Fruit fly (Drosophila melanogaster): ENCODE results near the gene CG15330.

CG15330 gene

DNA sequence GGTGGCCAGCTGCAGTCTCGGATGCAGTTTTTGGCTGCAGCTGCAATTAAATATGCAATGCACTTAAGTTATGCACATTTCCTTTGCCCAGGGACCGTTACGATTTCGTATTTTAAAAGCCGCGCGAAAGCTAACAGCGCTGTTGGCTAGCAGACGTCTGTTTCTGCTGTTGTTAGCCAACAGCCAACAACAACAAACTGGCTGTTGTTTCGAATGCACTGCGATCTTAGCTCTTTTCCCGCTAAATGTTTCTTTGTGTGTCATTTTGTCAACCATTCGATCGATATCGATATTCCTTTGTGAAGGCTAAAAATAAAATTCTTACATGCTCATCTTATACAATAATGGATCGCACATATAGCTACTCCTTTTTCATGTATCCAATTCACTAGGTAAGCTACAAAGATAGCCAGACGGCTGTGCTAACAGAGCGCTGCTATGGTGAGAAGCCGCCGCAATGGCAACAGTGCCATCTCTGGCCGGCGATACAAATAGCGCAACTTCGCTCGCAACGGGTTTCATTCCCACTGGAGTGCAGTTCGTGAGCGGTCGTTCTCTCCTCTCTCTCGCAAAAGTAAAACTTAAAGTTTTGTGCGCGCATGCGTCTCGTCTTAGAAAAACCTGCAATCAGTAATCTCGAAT lies 13.4 kb downstream of the CG15330 start:
- TF ChIP-seq CG17801 (GFP tag; optimal IDR thresholded peaks at IDR 0.05; ENCODE audit: partially characterized antibody), result peak; percentile 29

DNA sequence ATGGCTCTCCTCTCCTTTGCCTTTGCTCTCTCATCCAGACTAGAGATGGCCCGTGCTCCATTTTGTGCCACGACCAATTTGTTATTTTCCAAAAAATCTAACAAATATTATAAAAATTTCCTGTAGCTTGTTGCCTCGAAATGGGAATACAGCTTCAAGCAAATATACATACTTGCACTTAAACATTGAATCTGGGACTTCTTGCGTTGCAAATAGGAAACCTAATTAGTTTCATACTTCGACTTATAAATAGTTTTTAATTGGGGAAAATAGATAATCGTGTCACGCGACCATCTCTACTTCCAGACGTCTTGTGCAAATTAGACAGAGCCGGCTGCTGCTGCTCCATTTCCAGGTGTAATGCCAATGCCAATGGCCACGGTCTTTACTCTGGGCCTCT lies 14.5 kb downstream of the CG15330 start:
- peak; percentile 72 for TF ChIP-seq CG17801 (GFP tag; optimal IDR thresholded peaks at IDR 0.05; ENCODE audit: partially characterized antibody)

DNA sequence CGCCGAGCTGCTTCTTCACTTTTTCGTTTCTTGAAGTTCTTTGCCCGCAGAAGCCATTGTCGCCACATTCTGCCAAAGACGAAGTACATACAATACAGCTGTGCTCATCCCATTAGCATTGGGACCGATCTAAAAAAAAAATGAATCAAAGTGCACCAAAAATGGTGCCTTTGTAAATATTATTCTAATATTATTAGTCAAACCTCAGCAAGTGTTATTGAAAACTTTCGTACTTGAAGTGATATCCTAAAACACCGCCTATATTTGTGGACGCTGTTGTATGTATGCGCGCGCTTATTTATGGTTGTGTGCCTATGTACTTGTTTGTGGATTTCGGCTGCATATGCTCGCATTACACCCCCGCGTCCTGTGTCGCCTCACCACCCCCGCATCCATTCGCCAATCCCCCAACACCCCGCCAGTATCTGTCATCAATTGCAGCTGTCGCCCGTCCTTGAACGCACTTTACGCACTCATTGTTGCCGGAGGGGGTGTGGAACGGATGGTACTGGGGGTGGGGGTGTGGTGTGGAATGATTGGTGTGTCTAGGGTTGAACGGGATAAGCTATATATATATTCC lies 16.6 kb downstream of the CG15330 start:
- TF ChIP-seq CG17801 (GFP tag; optimal IDR thresholded peaks at IDR 0.05; ENCODE audit: partially characterized antibody), result peak; percentile 52

- no peak for TF ChIP-seq CG17801 (GFP tag; optimal IDR thresholded peaks at IDR 0.05; ENCODE audit: partially characterized antibody)
These were observed 17.6 kb downstream of the CG15330 start for dm6 chrX:7973325-7973954.

- TF ChIP-seq CG17801 (GFP tag; optimal IDR thresholded peaks at IDR 0.05; ENCODE audit: partially characterized antibody), result no peak
These were observed 19.8 kb downstream of the CG15330 start for dm6 chrX:7975516-7976257.

DNA sequence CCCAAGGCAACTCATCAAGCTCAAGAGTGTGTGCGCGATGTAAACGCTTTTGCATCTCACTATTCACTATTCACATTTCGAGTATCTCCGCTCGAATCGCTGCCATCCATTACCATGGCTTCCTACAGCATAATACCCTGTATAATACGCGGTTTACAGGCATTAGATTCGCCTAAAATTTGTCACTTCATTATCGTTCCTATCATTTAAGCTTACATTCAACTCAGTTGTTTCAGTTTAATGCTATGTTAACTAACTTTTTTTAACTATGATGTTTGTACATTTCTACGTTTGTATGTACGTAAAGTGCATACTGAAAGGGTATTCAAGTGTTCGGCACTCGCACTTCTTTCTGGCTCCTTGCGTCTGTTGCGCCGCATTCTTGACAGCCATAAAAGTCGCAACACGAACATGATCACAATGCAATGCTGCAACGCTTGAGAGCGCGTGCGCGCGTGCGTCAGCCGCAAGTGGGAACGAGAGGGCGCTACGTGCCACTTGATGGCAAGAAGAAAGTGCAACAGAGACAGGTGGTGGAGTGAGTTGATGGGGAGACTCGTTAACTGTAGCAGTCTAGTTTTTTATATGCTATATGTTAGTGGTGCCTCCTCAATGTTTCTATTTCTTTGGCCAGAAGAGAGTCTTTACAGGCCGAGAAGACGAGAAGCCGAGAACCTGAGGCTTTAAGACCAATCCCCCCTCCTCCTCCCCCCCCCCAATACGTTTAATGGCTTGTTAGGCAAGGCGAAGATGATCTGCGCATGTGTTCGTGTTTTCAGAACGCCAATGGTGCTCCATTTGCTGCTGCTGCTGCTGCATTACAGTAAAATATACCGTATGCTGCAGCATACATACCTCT lies 21.3 kb downstream of the CG15330 start:
- TF ChIP-seq CG17801 (GFP tag; optimal IDR thresholded peaks at IDR 0.05; ENCODE audit: partially characterized antibody), result no peak

dm6 chrX:7978027-7978426 lies 22.2 kb downstream of the CG15330 start:
- no peak for TF ChIP-seq CG17801 (GFP tag; optimal IDR thresholded peaks at IDR 0.05; ENCODE audit: partially characterized antibody)

- TF ChIP-seq CG17801 (GFP tag; optimal IDR thresholded peaks at IDR 0.05; ENCODE audit: partially characterized antibody), result no peak
These were observed 23.3 kb downstream of the CG15330 start for dm6 chrX:7979202-7979601.

DNA sequence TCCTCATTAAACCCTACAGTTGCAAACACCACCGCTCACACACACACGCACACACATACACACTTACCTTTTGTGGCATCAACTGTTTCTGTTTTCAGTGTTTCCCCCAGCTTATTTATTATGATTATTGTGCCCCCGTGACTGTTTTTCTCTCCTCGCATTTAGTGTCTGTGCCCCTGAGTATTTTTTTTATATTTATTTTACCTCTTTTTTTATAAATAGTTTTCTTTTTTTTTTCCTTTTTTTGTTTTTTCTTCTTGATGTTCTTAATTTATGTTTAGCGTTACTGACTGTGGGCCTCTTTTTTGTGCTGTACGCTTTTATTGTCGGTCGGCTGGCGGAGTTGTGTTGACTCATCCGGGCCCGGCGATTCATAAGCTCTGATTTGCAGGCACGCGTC lies 24.9 kb downstream of the CG15330 start:
- peak; percentile 88 for TF ChIP-seq CG17801 (GFP tag; optimal IDR thresholded peaks at IDR 0.05; ENCODE audit: partially characterized antibody)

dm6 chrX:7986551-7986950 lies 30.7 kb downstream of the CG15330 start:
- peak; percentile 0 for TF ChIP-seq CG17801 (GFP tag; optimal IDR thresholded peaks at IDR 0.05; ENCODE audit: partially characterized antibody)

DNA sequence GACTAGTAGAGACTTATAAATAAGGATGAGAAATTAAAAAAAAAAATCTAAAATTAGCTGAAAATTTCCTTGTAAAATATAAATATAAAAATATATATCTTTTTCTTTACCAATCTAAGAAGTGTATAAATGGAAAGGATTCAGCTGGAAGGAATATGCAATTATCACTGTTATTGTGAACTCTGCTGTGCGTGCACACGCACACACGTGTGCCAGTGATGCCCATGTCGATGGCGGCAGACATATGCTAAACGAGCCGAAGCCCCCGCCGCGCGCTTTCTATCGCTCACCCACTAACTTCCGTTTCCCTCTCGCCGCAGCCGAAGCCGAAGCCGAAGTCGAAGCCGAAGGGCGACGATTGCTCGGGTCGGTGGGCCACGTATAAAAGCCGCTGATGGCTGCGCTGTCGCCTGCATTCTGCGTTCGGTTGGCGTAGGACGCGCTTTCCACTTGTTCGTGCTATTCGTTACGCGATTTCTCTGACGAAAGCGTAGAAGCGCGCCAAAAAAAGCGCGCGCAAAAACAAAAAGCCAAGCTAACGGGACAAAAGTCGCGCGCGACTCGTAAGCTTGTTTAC lies 39.4 kb downstream of the CG15330 start, which contains the start of gene Tbh:
TSS of gene Tbh (plus strand) at position 527 of the 577 bp plus-strand sequence.
- no peak for TF ChIP-seq CG17801 (GFP tag; optimal IDR thresholded peaks at IDR 0.05; ENCODE audit: partially characterized antibody)
